Worm (Caenorhabditis elegans) whole organism, L2 larva: ENCODE data around the gene hpo-36.

Experiments used
- C34F6.9 ChIP-seq: fragments of 150-350 bp; optimal IDR thresholded peaks from 2 replicates; lab custom pipeline; 2014; ENCODE audit warnings: missing biosample characterization, missing genetic modification characterization
- F13H6.1 ChIP-seq: sonication (generic microtip); optimal IDR thresholded peaks from 2 replicates; lab custom pipeline; 2016; ENCODE audit warnings: missing genetic modification characterization, missing compliant biosample characterization
- Y55F3AM.14 ChIP-seq: fragments of 200-800 bp; sonication (Bioruptor generic); optimal IDR thresholded peaks from 2 replicates; lab custom pipeline; 2018; ENCODE audit warnings: mild to moderate bottlenecking, missing genetic modification characterization, missing compliant biosample characterization
- ZK546.5 ChIP-seq: sonication (generic microtip); optimal IDR thresholded peaks from 2 replicates; lab custom pipeline; 2017; ENCODE audit warnings: missing biosample characterization, missing genetic modification characterization
- alr-1 ChIP-seq: fragments of 150-350 bp; optimal IDR thresholded peaks from 2 replicates; lab custom pipeline; 2014; ENCODE audit warnings: missing biosample characterization, missing genetic modification characterization
- ama-1 ChIP-seq: fragments of 150-350 bp; optimal IDR thresholded peaks from 2 replicates; lab custom pipeline; 2018; ENCODE audit warnings: inconsistent platforms
- blmp-1 ChIP-seq: sonication (generic microtip); optimal IDR thresholded peaks from 2 replicates; lab custom pipeline; 2017; ENCODE audit warnings: missing genetic modification characterization, mild to moderate bottlenecking, missing compliant biosample characterization, antibody characterized with exemption, moderate library complexity; ENCODE audit not compliant: insufficient read depth
- ceh-82 ChIP-seq: fragments of 150-350 bp; optimal IDR thresholded peaks from 2 replicates; lab custom pipeline; 2014; ENCODE audit warnings: missing biosample characterization, missing genetic modification characterization
- crh-2 ChIP-seq: sonication (generic microtip); optimal IDR thresholded peaks from 2 replicates; lab custom pipeline; 2017; ENCODE audit warnings: missing biosample characterization, missing genetic modification characterization
- dmd-4 ChIP-seq: sonication (generic microtip); optimal IDR thresholded peaks from 2 replicates; lab custom pipeline; 2017; ENCODE audit warnings: missing biosample characterization, missing genetic modification characterization
- egl-27 ChIP-seq: sonication (generic microtip); optimal IDR thresholded peaks from 3 replicates; lab custom pipeline; 2017; ENCODE audit warnings: missing biosample characterization, missing genetic modification reagents, missing genetic modification characterization
- elt-1 ChIP-seq: fragments of 150-350 bp; optimal IDR thresholded peaks from 2 replicates; lab custom pipeline; 2014; ENCODE audit warnings: missing biosample characterization, missing genetic modification characterization
- elt-3 ChIP-seq: sonication (generic microtip); optimal IDR thresholded peaks from 2 replicates; lab custom pipeline; 2017; ENCODE audit warnings: missing biosample characterization, missing genetic modification characterization
- fos-1 ChIP-seq: fragments of 150-350 bp; optimal IDR thresholded peaks from 2 replicates; lab custom pipeline; 2014; ENCODE audit warnings: missing biosample characterization, missing genetic modification characterization
- gmeb-1 ChIP-seq: fragments of 150-350 bp; optimal IDR thresholded peaks from 2 replicates; lab custom pipeline; 2014; ENCODE audit warnings: missing biosample characterization, missing genetic modification characterization
- lin-13 ChIP-seq: fragments of 150-350 bp; optimal IDR thresholded peaks from 2 replicates; lab custom pipeline; 2014; ENCODE audit warnings: missing biosample characterization, missing genetic modification reagents, missing genetic modification characterization
- lin-39 ChIP-seq: fragments of 150-350 bp; optimal IDR thresholded peaks from 2 replicates; lab custom pipeline; 2014; ENCODE audit warnings: missing biosample characterization, missing genetic modification reagents, missing genetic modification characterization
- lsy-2 ChIP-seq, 2 experiments: fragments of 150-350 bp in 1 of 2; sonication (generic microtip) in 1 of 2; optimal IDR thresholded peaks; 2 replicates each; lab custom pipeline; 2014 to 2017; ENCODE audit warnings: missing biosample characterization in 2 of 2, missing genetic modification characterization in 2 of 2
- mab-5 ChIP-seq: fragments of 150-350 bp; optimal IDR thresholded peaks from 2 replicates; lab custom pipeline; 2014; ENCODE audit warnings: missing biosample characterization, missing genetic modification characterization
- nhr-10 ChIP-seq: sonication (generic microtip); optimal IDR thresholded peaks from 2 replicates; lab custom pipeline; 2017; ENCODE audit warnings: missing biosample characterization, missing genetic modification characterization
- nhr-11 ChIP-seq: fragments of 150-350 bp; optimal IDR thresholded peaks from 2 replicates; lab custom pipeline; 2014; ENCODE audit warnings: missing biosample characterization, missing genetic modification characterization
- nhr-12 ChIP-seq: fragments of 150-350 bp; optimal IDR thresholded peaks from 2 replicates; lab custom pipeline; 2014; ENCODE audit warnings: missing biosample characterization, missing genetic modification characterization
- nhr-129 ChIP-seq: fragments of 150-350 bp; optimal IDR thresholded peaks from 2 replicates; lab custom pipeline; 2014; ENCODE audit warnings: missing biosample characterization, missing genetic modification characterization
- nhr-21 ChIP-seq: fragments of 150-350 bp; optimal IDR thresholded peaks from 2 replicates; lab custom pipeline; 2014; ENCODE audit warnings: missing biosample characterization, missing genetic modification characterization
- peb-1 ChIP-seq: fragments of 150-350 bp; optimal IDR thresholded peaks from 2 replicates; lab custom pipeline; 2014; ENCODE audit warnings: missing biosample characterization, missing genetic modification characterization
- sem-4 ChIP-seq: fragments of 150-350 bp; optimal IDR thresholded peaks from 2 replicates; lab custom pipeline; 2014; ENCODE audit warnings: missing biosample characterization, missing genetic modification reagents, missing genetic modification characterization
- skn-1 ChIP-seq: sonication (generic microtip); optimal IDR thresholded peaks from 2 replicates; lab custom pipeline; 2017; ENCODE audit warnings: missing biosample characterization, missing genetic modification characterization
- sma-9 ChIP-seq, 2 experiments: fragments of 150-350 bp in 1 of 2; sonication (generic microtip) in 1 of 2; optimal IDR thresholded peaks; 2 replicates each; lab custom pipeline; 2014 to 2016; ENCODE audit warnings: missing genetic modification characterization in 2 of 2, mild to moderate bottlenecking in 1 of 2, missing biosample characterization in 1 of 2, missing compliant biosample characterization in 1 of 2, missing genetic modification reagents in 1 of 2, moderate library complexity in 1 of 2
- unc-55 ChIP-seq: fragments of 150-350 bp; sonication (generic microtip); optimal IDR thresholded peaks from 3 replicates; lab custom pipeline; 2014; ENCODE audit warnings: missing biosample characterization, missing genetic modification reagents, missing genetic modification characterization
- unc-62 ChIP-seq: fragments of 150-350 bp; optimal IDR thresholded peaks from 2 replicates; lab custom pipeline; 2014; ENCODE audit warnings: missing biosample characterization, missing genetic modification reagents, missing genetic modification characterization
- ztf-1 ChIP-seq: fragments of 200-800 bp; sonication (Bioruptor generic); conservative IDR thresholded peaks from 2 replicates; pipeline ENCODE4 v1.3.6; 2022; ENCODE audit warnings: missing genetic modification characterization, missing compliant biosample characterization
- ztf-11 ChIP-seq: sonication (generic microtip); optimal IDR thresholded peaks from 2 replicates; lab custom pipeline; 2017; ENCODE audit warnings: missing biosample characterization, missing genetic modification characterization
- ztf-4 ChIP-seq: fragments of 150-350 bp; optimal IDR thresholded peaks from 2 replicates; lab custom pipeline; 2014; ENCODE audit warnings: missing biosample characterization, missing genetic modification characterization

hpo-36 gene

ce11 chrV:3739302-3739701 lies at the start of gene hpo-36:
TSS of gene hpo-36 (minus strand) at chrV:3739402.
- TF ChIP-seq nhr-11 (tag; lab: Kevin White, UChicago) (no peak), elt-3 (tag; lab: Kevin White, UChicago) (no peak), sem-4 (no peak), elt-1 (tag; lab: Kevin White, UChicago) (no peak), ztf-1 (GFP tag; lab: Robert Waterston, UW) (no peak), ztf-4 (no peak), gmeb-1 (tag; lab: Kevin White, UChicago) (no peak), mab-5 (tag; lab: Kevin White, UChicago) (no peak), ztf-11 (no peak), egl-27 (no peak), fos-1 (tag; lab: Kevin White, UChicago) (no peak), dmd-4 (tag; lab: Kevin White, UChicago) (no peak), nhr-21 (tag; lab: Kevin White, UChicago) (no peak), ceh-82 (tag; lab: Kevin White, UChicago) (no peak), ama-1 (no peak)

DNA sequence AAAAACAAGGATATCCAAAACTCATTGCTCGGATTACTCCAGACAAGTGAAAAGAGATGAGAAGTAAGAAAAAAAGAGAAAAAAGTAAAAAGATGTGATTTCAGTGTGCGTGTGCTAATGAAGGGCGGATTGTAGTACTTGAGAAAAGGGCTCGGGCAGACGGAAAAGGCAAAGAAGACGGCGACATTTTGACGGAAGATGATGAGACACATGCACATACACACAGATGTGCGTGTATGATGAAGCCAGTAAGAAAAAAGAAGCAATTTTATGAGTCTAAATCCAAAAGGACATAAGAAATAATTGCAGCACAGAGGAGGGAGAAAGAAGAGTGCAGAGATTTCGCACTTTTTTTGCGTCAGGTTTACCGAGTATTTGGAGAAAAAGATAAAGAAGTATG lies 49.3 kb upstream of the hpo-36 start:
- TF ChIP-seq lsy-2 (tag; optimal IDR thresholded peaks at IDR 0.05; lab: Kevin White, UChicago) (no peak), C34F6.9 (tag; lab: Kevin White, UChicago) (peak; percentile 21)
- TF ChIP-seq, all 48 proteins: peak for 1

DNA sequence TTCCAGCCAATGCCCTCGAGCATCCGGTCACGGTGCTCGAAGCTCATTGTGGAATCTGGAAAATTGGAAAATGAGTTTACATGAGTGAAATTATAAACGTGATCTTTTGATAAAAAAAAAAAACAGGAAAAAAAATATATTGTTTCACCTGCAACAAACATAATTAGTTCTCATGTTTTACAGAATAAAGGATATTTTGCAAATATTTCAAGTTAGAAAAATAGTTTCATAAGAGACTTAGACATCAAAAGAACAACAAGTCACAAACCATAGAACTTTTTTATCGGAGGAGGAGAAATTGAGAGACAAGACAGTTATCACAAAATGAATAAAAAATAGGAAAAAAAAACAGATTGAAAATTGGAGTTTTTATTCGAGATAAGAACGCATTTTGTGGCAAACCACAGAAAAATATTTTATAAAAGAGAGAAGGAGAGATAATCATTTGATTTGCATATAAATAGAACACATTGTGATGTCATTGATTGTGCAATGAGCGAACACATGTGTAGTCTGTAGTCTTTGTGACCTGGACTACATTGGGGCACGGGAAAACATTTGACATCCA lies 45.0 kb upstream of the hpo-36 start, which contains the start of gene R08F11.1:
TSS of gene R08F11.1 (minus strand) at position 51 of the 568 bp plus-strand sequence.
- TF ChIP-seq blmp-1 = no peak
- TF ChIP-seq lsy-2 (tag; optimal IDR thresholded peaks at IDR 0.05; lab: Kevin White, UChicago) = no peak
- TF ChIP-seq fos-1 (tag; lab: Kevin White, UChicago) = peak; percentile 26
- no peak for TF ChIP-seq Y55F3AM.14
- no peak for TF ChIP-seq unc-55 (GFP tag; lab: Kevin White, UChicago)
- TF ChIP-seq nhr-129 (tag; lab: Kevin White, UChicago) = no peak
- TF ChIP-seq gmeb-1 (tag; lab: Kevin White, UChicago) = peak; percentile 15
- no peak for TF ChIP-seq nhr-21 (tag; lab: Kevin White, UChicago)
- TF ChIP-seq lin-13 (GFP tag; lab: Kevin White, UChicago) = no peak
- no peak for TF ChIP-seq lin-39 (tag; lab: Kevin White, UChicago)
- no peak for TF ChIP-seq unc-62 (GFP tag; lab: Kevin White, UChicago)
- TF ChIP-seq alr-1 (tag; lab: Kevin White, UChicago) = no peak
- no peak for TF ChIP-seq ama-1
- TF ChIP-seq, all 48 proteins: peak for 2

- no peak for TF ChIP-seq lin-13 (GFP tag; lab: Kevin White, UChicago)
- peak; percentile 31 for TF ChIP-seq sma-9 (GFP tag; optimal IDR thresholded peaks at IDR 0.05; lab: Kevin White, UChicago)
- TF ChIP-seq sma-9 (tag; optimal IDR thresholded peaks at IDR 0.05; lab: Kevin White, UChicago) = no peak
- no peak for TF ChIP-seq ZK546.5 (tag; lab: Kevin White, UChicago)
- TF ChIP-seq crh-2 (tag; lab: Kevin White, UChicago) = no peak
- TF ChIP-seq fos-1 (tag; lab: Kevin White, UChicago) = peak; percentile 61
- peak; percentile 49 for TF ChIP-seq gmeb-1 (tag; lab: Kevin White, UChicago)
- no peak for TF ChIP-seq blmp-1
- peak; percentile 16 for TF ChIP-seq nhr-129 (tag; lab: Kevin White, UChicago)
Measured at ce11 chrV:3776946-3777345, 37.7 kb upstream of the hpo-36 start.

DNA sequence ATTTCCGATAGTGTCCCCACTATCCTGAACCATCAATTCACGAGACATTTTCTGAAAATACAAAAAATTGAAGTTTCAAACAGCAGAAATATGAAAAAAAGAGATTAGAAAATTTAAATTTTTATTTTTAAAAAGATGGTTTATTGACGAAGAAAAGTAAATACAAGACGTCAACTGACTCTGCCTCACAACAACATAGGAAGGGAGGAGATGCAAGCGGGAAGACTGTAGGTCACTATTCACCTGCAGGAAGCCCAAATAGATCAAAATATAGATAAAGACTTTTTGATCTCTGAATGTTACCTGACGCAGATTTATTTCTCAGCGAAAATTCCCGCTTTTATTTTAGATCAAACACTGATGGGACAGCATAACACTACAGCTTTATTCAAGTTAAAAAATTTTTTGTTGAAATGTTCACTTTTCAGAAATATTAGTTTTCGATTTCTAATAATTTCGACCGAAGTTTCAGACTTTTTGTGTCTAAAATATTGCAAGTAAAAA lies 36.9 kb upstream of the hpo-36 start, which contains the start of gene cysl-3:
TSS of gene cysl-3 (minus strand) at position 51 of the 504 bp plus-strand sequence.
- no peak for TF ChIP-seq F13H6.1 (tag; lab: Kevin White, UChicago)
- no peak for TF ChIP-seq peb-1
- TF ChIP-seq dmd-4 (tag; lab: Kevin White, UChicago) = no peak
- TF ChIP-seq sem-4 = no peak
- TF ChIP-seq C34F6.9 (tag; lab: Kevin White, UChicago) = no peak
- TF ChIP-seq nhr-11 (tag; lab: Kevin White, UChicago) = no peak
- no peak for TF ChIP-seq ztf-1 (GFP tag; lab: Robert Waterston, UW)
- TF ChIP-seq nhr-10 (tag; lab: Kevin White, UChicago) = no peak
- TF ChIP-seq nhr-12 (tag; lab: Kevin White, UChicago) = no peak
- no peak for TF ChIP-seq ztf-11
- no peak for TF ChIP-seq lsy-2 (tag; optimal IDR thresholded peaks at IDR 0.05; lab: Kevin White, UChicago)
- no peak for TF ChIP-seq skn-1
- TF ChIP-seq, all 48 proteins: peak for 0
